Fruit fly (Drosophila melanogaster) whole organism, adult: ENCODE results near the gene mRNA-cap.

ENCODE experiments used
- CG11617 ChIP-seq: fragments of 200-800 bp; sonication (Bioruptor generic); optimal IDR thresholded peaks from 2 replicates; lab custom pipeline; 2017; ENCODE audit warnings: mild to moderate bottlenecking, missing biosample characterization, missing genetic modification reagents, missing genetic modification characterization
- CG12768 ChIP-seq: fragments of 200-800 bp; sonication (Bioruptor generic); optimal IDR thresholded peaks from 2 replicates; lab custom pipeline; 2017; ENCODE audit warnings: missing biosample characterization, missing genetic modification characterization, mild to moderate bottlenecking, moderate library complexity, missing genetic modification reagents
- CG14711 ChIP-seq: fragments of 200-800 bp; sonication (Bioruptor generic); optimal IDR thresholded peaks from 2 replicates; lab custom pipeline; 2018; ENCODE audit warnings: missing biosample characterization, mild to moderate bottlenecking, missing genetic modification characterization, moderate library complexity
- CG1620 ChIP-seq: fragments of 200-800 bp; sonication (Bioruptor generic); optimal IDR thresholded peaks from 2 replicates; lab custom pipeline; 2016; ENCODE audit warnings: missing biosample characterization, missing genetic modification characterization
- CG33017 ChIP-seq: fragments of 200-800 bp; sonication (Bioruptor generic); optimal IDR thresholded peaks from 2 replicates; lab custom pipeline; 2018; ENCODE audit warnings: missing biosample characterization, mild to moderate bottlenecking, missing genetic modification characterization, moderate library complexity
- CG5204 ChIP-seq: fragments of 200-800 bp; sonication (Bioruptor generic); optimal IDR thresholded peaks from 2 replicates; lab custom pipeline; 2016; ENCODE audit warnings: missing biosample characterization, missing genetic modification characterization
- CG7045 ChIP-seq: fragments of 200-800 bp; sonication (Bioruptor generic); optimal IDR thresholded peaks from 2 replicates; lab custom pipeline; 2017; ENCODE audit warnings: missing biosample characterization, mild to moderate bottlenecking, missing genetic modification characterization
- CG7101 ChIP-seq: fragments of 200-800 bp; sonication (Bioruptor generic); optimal IDR thresholded peaks from 2 replicates; lab custom pipeline; 2018; ENCODE audit warnings: missing biosample characterization, mild to moderate bottlenecking, missing genetic modification characterization, moderate library complexity
- Clk ChIP-seq: fragments of 200-800 bp; sonication (Bioruptor generic); optimal IDR thresholded peaks from 2 replicates; lab custom pipeline; 2017; ENCODE audit warnings: missing biosample characterization, missing genetic modification characterization
- Crg-1 ChIP-seq: fragments of 200-800 bp; sonication (Bioruptor generic); optimal IDR thresholded peaks from 2 replicates; lab custom pipeline; 2016; ENCODE audit warnings: missing biosample characterization, missing genetic modification characterization
- Hr96 ChIP-seq: fragments of 200-800 bp; sonication (Bioruptor generic); optimal IDR thresholded peaks from 2 replicates; lab custom pipeline; 2016; ENCODE audit warnings: missing biosample characterization, missing genetic modification characterization
- Mnt ChIP-seq: fragments of 200-800 bp; sonication (Bioruptor generic); optimal IDR thresholded peaks from 2 replicates; lab custom pipeline; 2016; ENCODE audit warnings: missing biosample characterization, mild to moderate bottlenecking, missing genetic modification characterization
- bab1 ChIP-seq: fragments of 200-800 bp; sonication (Bioruptor generic); optimal IDR thresholded peaks from 3 replicates; lab custom pipeline; 2019; ENCODE audit warnings: missing biosample characterization, mild to moderate bottlenecking, missing genetic modification characterization, moderate library complexity
- cic ChIP-seq: fragments of 200-800 bp; sonication (Bioruptor generic); optimal IDR thresholded peaks from 2 replicates; lab custom pipeline; 2017; ENCODE audit warnings: missing biosample characterization, mild to moderate bottlenecking, missing genetic modification characterization, moderate library complexity
- cnc ChIP-seq, 2 experiments: fragments of >200 bp; optimal IDR thresholded peaks; 2 replicates each; lab custom pipeline; 2017
- kay ChIP-seq: fragments of 200-800 bp; sonication (Bioruptor generic); peaks from one replicate; lab custom pipeline; 2016; ENCODE audit warnings: missing biosample characterization, missing genetic modification characterization, borderline replicate concordance
- ovo ChIP-seq: fragments of 200-800 bp; sonication (Bioruptor generic); optimal IDR thresholded peaks from 2 replicates; lab custom pipeline; 2016; ENCODE audit warnings: missing biosample characterization, missing genetic modification characterization
- pad ChIP-seq: fragments of 200-800 bp; sonication (Bioruptor generic); optimal IDR thresholded peaks from 3 replicates; lab custom pipeline; 2017; ENCODE audit warnings: missing biosample characterization, missing genetic modification characterization, mild to moderate bottlenecking, moderate library complexity, missing genetic modification reagents
- tj ChIP-seq: fragments of 200-800 bp; sonication (Bioruptor generic); optimal IDR thresholded peaks from 3 replicates; lab custom pipeline; 2017; ENCODE audit warnings: missing biosample characterization, mild to moderate bottlenecking, missing genetic modification characterization, moderate library complexity
- toe ChIP-seq: fragments of 200-800 bp; sonication (Bioruptor generic); optimal IDR thresholded peaks from 2 replicates; lab custom pipeline; 2016; ENCODE audit warnings: missing biosample characterization, missing genetic modification characterization

The mRNA-cap gene

dm6 chrX:14215834-14216233 lies 26.8 kb downstream of the mRNA-cap start:
- TF ChIP-seq Hr96 (GFP tag; lab: Kevin White, UChicago) (no peak), CG1620 (GFP tag; lab: Kevin White, UChicago) (no peak), kay (no peak), CG14711 (tag; lab: Kevin White, UChicago) (no peak), ovo (GFP tag; lab: Kevin White, UChicago) (no peak), tj (no peak), Crg-1 (GFP tag; lab: Kevin White, UChicago) (no peak), Mnt (no peak), cnc (optimal IDR thresholded peaks at IDR 0.05; lab: Kevin White, UChicago) (no peak), CG5204 (GFP tag; lab: Kevin White, UChicago) (no peak), cic (no peak), CG7045 (GFP tag; lab: Kevin White, UChicago) (no peak), bab1 (no peak)

- TF ChIP-seq kay, result peak; percentile 59
- TF ChIP-seq CG7045 (GFP tag; lab: Kevin White, UChicago), result peak; percentile 88
- TF ChIP-seq pad (GFP tag; lab: Kevin White, UChicago), result peak; percentile 64
- TF ChIP-seq Mnt, result no peak
- peak; percentile 76 for TF ChIP-seq CG12768 (GFP tag; lab: Kevin White, UChicago)
- TF ChIP-seq CG11617 (GFP tag; lab: Kevin White, UChicago), result peak; percentile 68
- peak; percentile 47 for TF ChIP-seq bab1
- TF ChIP-seq cnc (optimal IDR thresholded peaks at IDR 0.05; lab: Kevin White, UChicago), result no peak
- TF ChIP-seq CG1620 (GFP tag; lab: Kevin White, UChicago), result no peak
- peak; percentile 33 for TF ChIP-seq CG5204 (GFP tag; lab: Kevin White, UChicago)
- peak; percentile 86 for TF ChIP-seq CG7101 (tag; lab: Kevin White, UChicago)
- peak; percentile 24 for TF ChIP-seq toe
- no peak for TF ChIP-seq Crg-1 (GFP tag; lab: Kevin White, UChicago)
- TF ChIP-seq cic, result no peak
- TF ChIP-seq CG33017 (tag; lab: Kevin White, UChicago), result peak; percentile 83
- peak; percentile 76 for TF ChIP-seq tj
- TF ChIP-seq ovo (GFP tag; lab: Kevin White, UChicago), result peak; percentile 7
- TF ChIP-seq Clk (GFP tag; lab: Kevin White, UChicago), result peak; percentile 56
- TF ChIP-seq CG14711 (tag; lab: Kevin White, UChicago), result peak; percentile 78
- TF ChIP-seq Hr96 (GFP tag; lab: Kevin White, UChicago), result peak; percentile 17
These were observed 27.8 kb downstream of the mRNA-cap start for dm6 chrX:14214505-14215449.

- TF ChIP-seq tj (peak; percentile 35), ovo (GFP tag; lab: Kevin White, UChicago) (no peak)
These were observed 29.0 kb downstream of the mRNA-cap start for dm6 chrX:14213509-14214154.

- TF ChIP-seq Hr96 (GFP tag; lab: Kevin White, UChicago), result no peak
- TF ChIP-seq CG11617 (GFP tag; lab: Kevin White, UChicago), result no peak
- no peak for TF ChIP-seq CG12768 (GFP tag; lab: Kevin White, UChicago)
- TF ChIP-seq CG14711 (tag; lab: Kevin White, UChicago), result no peak
- peak; percentile 42 for TF ChIP-seq kay
- peak; percentile 48 for TF ChIP-seq pad (GFP tag; lab: Kevin White, UChicago)
- TF ChIP-seq toe, result no peak
- TF ChIP-seq Crg-1 (GFP tag; lab: Kevin White, UChicago), result no peak
- no peak for TF ChIP-seq cnc (optimal IDR thresholded peaks at IDR 0.05; lab: Kevin White, UChicago)
- no peak for TF ChIP-seq CG33017 (tag; lab: Kevin White, UChicago)
- TF ChIP-seq ovo (GFP tag; lab: Kevin White, UChicago), result peak; percentile 52
- no peak for TF ChIP-seq CG5204 (GFP tag; lab: Kevin White, UChicago)
- TF ChIP-seq CG7101 (tag; lab: Kevin White, UChicago), result no peak
- TF ChIP-seq cic, result no peak
- no peak for TF ChIP-seq Clk (GFP tag; lab: Kevin White, UChicago)
These were observed 30.4 kb downstream of the mRNA-cap start for dm6 chrX:14212147-14212792.

dm6 chrX:14211250-14211944 lies 31.2 kb downstream of the mRNA-cap start:
- TF ChIP-seq ovo (GFP tag; lab: Kevin White, UChicago) (no peak), tj (peak; percentile 1)
